Fruit fly (Drosophila melanogaster) whole organism, embryonic: ENCODE data around the gene CG34290.

ENCODE experiments used
- CG10543 ChIP-seq: fragments of 200-800 bp; sonication (Bioruptor generic); optimal IDR thresholded peaks from 3 replicates; lab custom pipeline; 2017; ENCODE audit warnings: missing biosample characterization, mild to moderate bottlenecking, missing genetic modification characterization, moderate library complexity
- CG11247 ChIP-seq: fragments of 200-800 bp; sonication (Bioruptor generic); IDR thresholded peaks from 2 replicates; pipeline ENCODE4 v1.3.6; 2022; ENCODE audit warnings: missing biosample characterization, missing genetic modification characterization
- CG11456 ChIP-seq: fragments of 200-800 bp; sonication (Bioruptor generic); IDR thresholded peaks from 3 replicates; pipeline ENCODE4 v1.3.6; 2022; ENCODE audit warnings: missing biosample characterization, missing genetic modification characterization
- CG11723 ChIP-seq: fragments of 200-800 bp; sonication (Bioruptor generic); optimal IDR thresholded peaks from 2 replicates; lab custom pipeline; 2017; ENCODE audit warnings: missing biosample characterization, mild to moderate bottlenecking, missing genetic modification characterization
- CG12155 ChIP-seq: fragments of 200-800 bp; sonication (Bioruptor generic); optimal IDR thresholded peaks from 3 replicates; lab custom pipeline; 2016; ENCODE audit warnings: missing biosample characterization, missing genetic modification characterization
- CG13424 ChIP-seq: fragments of 200-800 bp; sonication (Bioruptor generic); optimal IDR thresholded peaks from 2 replicates; lab custom pipeline; 2019; ENCODE audit warnings: missing biosample characterization, mild to moderate bottlenecking, missing genetic modification characterization, moderate library complexity
- CG14014 ChIP-seq: fragments of 200-800 bp; sonication (Bioruptor generic); IDR thresholded peaks from 2 replicates; pipeline ENCODE4 v1.3.6; 2022; ENCODE audit warnings: missing biosample characterization, missing genetic modification characterization
- CG14710 ChIP-seq: fragments of 200-800 bp; sonication (Bioruptor generic); optimal IDR thresholded peaks from 3 replicates; lab custom pipeline; 2019; ENCODE audit warnings: missing biosample characterization, mild to moderate bottlenecking, missing genetic modification characterization, moderate library complexity
- CG15073 ChIP-seq: fragments of 200-800 bp; sonication (Bioruptor generic); optimal IDR thresholded peaks from 2 replicates; lab custom pipeline; 2016; ENCODE audit warnings: missing biosample characterization, missing genetic modification characterization
- CG15696 ChIP-seq: fragments of 200-800 bp; sonication (Bioruptor generic); optimal IDR thresholded peaks from 2 replicates; lab custom pipeline; 2019; ENCODE audit warnings: missing biosample characterization, mild to moderate bottlenecking, missing genetic modification characterization, moderate library complexity
- CG17186 ChIP-seq: fragments of 200-800 bp; sonication (Bioruptor generic); optimal IDR thresholded peaks from 3 replicates; lab custom pipeline; 2017; ENCODE audit warnings: missing biosample characterization, missing genetic modification reagents, missing genetic modification characterization
- CG1792 ChIP-seq: fragments of 200-800 bp; sonication (Bioruptor generic); optimal IDR thresholded peaks from 2 replicates; lab custom pipeline; 2016; ENCODE audit warnings: missing biosample characterization, missing genetic modification characterization
- CG32767 ChIP-seq: fragments of 200-800 bp; sonication (Bioruptor generic); IDR thresholded peaks from 2 replicates; pipeline ENCODE4 v1.3.6; 2022; ENCODE audit warnings: missing biosample characterization, missing genetic modification characterization
- CG4707 ChIP-seq: fragments of 200-800 bp; sonication (Bioruptor generic); optimal IDR thresholded peaks from 2 replicates; lab custom pipeline; 2018; ENCODE audit warnings: missing biosample characterization, mild to moderate bottlenecking, missing genetic modification characterization, moderate library complexity
- CG6272 ChIP-seq: fragments of 200-800 bp; sonication (Bioruptor generic); IDR thresholded peaks from 2 replicates; pipeline ENCODE4 v1.3.6; 2022; ENCODE audit warnings: missing biosample characterization, missing genetic modification characterization
- CG6689 ChIP-seq: fragments of 200-800 bp; sonication (Bioruptor generic); IDR thresholded peaks from 2 replicates; pipeline ENCODE4 v1.3.6; 2022; ENCODE audit warnings: missing biosample characterization, missing genetic modification characterization
- CG8765 ChIP-seq: fragments of 200-800 bp; sonication (Bioruptor generic); IDR thresholded peaks from 2 replicates; pipeline ENCODE4 v1.3.6; 2022; ENCODE audit warnings: missing biosample characterization, missing genetic modification characterization
- CG8924 ChIP-seq: fragments of 200-800 bp; optimal IDR thresholded peaks from 3 replicates; lab custom pipeline; 2019; ENCODE audit warnings: missing biosample characterization, mild to moderate bottlenecking, missing genetic modification characterization, moderate library complexity
- Dip2 ChIP-seq: fragments of 200-800 bp; sonication (Bioruptor generic); IDR thresholded peaks from 2 replicates; pipeline ENCODE4 v1.3.6; 2022; ENCODE audit warnings: missing biosample characterization, missing genetic modification characterization
- Drgx ChIP-seq: fragments of 200-800 bp; sonication (Bioruptor generic); IDR thresholded peaks from 2 replicates; pipeline ENCODE4 v1.3.6; 2022; ENCODE audit warnings: missing biosample characterization, missing genetic modification characterization
- GATAe ChIP-seq: fragments of 200-800 bp; sonication (Bioruptor generic); conservative IDR thresholded peaks from 2 replicates; pipeline ENCODE4 v1.3.6; 2022; ENCODE audit warnings: missing biosample characterization, missing genetic modification characterization
- H2.0 ChIP-seq: fragments of 200-800 bp; sonication (Bioruptor generic); IDR thresholded peaks from 2 replicates; pipeline ENCODE4 v1.3.6; 2022; ENCODE audit warnings: missing biosample characterization, missing genetic modification characterization
- HLH4C ChIP-seq: fragments of 200-800 bp; sonication (Bioruptor generic); IDR thresholded peaks from 3 replicates; pipeline ENCODE4 v1.3.6; 2022; ENCODE audit warnings: missing biosample characterization, missing genetic modification characterization; ENCODE audit not compliant: partially characterized antibody
- HmgD ChIP-seq: fragments of 200-800 bp; sonication (Bioruptor generic); optimal IDR thresholded peaks from 3 replicates; lab custom pipeline; 2016; ENCODE audit warnings: missing biosample characterization, missing genetic modification characterization
- Hmx ChIP-seq: fragments of 200-800 bp; sonication (Bioruptor generic); optimal IDR thresholded peaks from 2 replicates; lab custom pipeline; 2016; ENCODE audit warnings: missing biosample characterization, missing genetic modification characterization
- Hsf ChIP-seq: fragments of 200-800 bp; sonication (Bioruptor generic); optimal IDR thresholded peaks from 3 replicates; lab custom pipeline; 2016; ENCODE audit warnings: missing biosample characterization, missing genetic modification characterization
- NFAT ChIP-seq: fragments of 200-800 bp; sonication (Bioruptor generic); IDR thresholded peaks from 2 replicates; pipeline ENCODE4 v1.3.6; 2022; ENCODE audit warnings: missing biosample characterization, missing genetic modification characterization
- Oaz ChIP-seq: fragments of 200-800 bp; sonication (Bioruptor generic); IDR thresholded peaks from 2 replicates; pipeline ENCODE4 v1.3.6; 2022; ENCODE audit warnings: missing biosample characterization, missing genetic modification characterization
- Opbp ChIP-seq: fragments of 200-800 bp; sonication (Bioruptor generic); IDR thresholded peaks from 3 replicates; pipeline ENCODE4 v1.3.6; 2022; ENCODE audit warnings: missing biosample characterization, missing genetic modification characterization; ENCODE audit not compliant: partially characterized antibody
- Poxn ChIP-seq: fragments of 200-800 bp; sonication (Bioruptor generic); IDR thresholded peaks from 2 replicates; pipeline ENCODE4 v1.3.6; 2022; ENCODE audit warnings: missing biosample characterization, missing genetic modification characterization
- bowl ChIP-seq: fragments of 200-800 bp; sonication (Bioruptor generic); IDR thresholded peaks from 2 replicates; pipeline ENCODE4 v1.3.6; 2022; ENCODE audit warnings: missing biosample characterization, missing genetic modification characterization
- chm ChIP-seq: fragments of 200-800 bp; sonication (Bioruptor generic); IDR thresholded peaks from 2 replicates; pipeline ENCODE4 v1.3.6; 2022; ENCODE audit warnings: missing biosample characterization, missing genetic modification characterization
- crol ChIP-seq: fragments of 200-800 bp; sonication (Bioruptor generic); IDR thresholded peaks from 2 replicates; pipeline ENCODE4 v1.3.6; 2022; ENCODE audit warnings: missing biosample characterization, missing genetic modification characterization
- crp ChIP-seq, 2 experiments: fragments of 200-800 bp; sonication (Bioruptor generic); optimal IDR thresholded peaks; 2 replicates in 1 of 2; 3 replicates in 1 of 2; lab custom pipeline; 2017; ENCODE audit warnings: missing biosample characterization in 2 of 2, missing genetic modification characterization in 2 of 2, mild to moderate bottlenecking in 1 of 2, moderate library complexity in 1 of 2
- fd3F ChIP-seq: fragments of 200-800 bp; sonication (Bioruptor generic); optimal IDR thresholded peaks from 2 replicates; lab custom pipeline; 2018; ENCODE audit warnings: missing biosample characterization, mild to moderate bottlenecking, missing genetic modification characterization, moderate library complexity
- ind ChIP-seq: fragments of 200-800 bp; sonication (Bioruptor generic); optimal IDR thresholded peaks from 3 replicates; lab custom pipeline; 2016; ENCODE audit warnings: missing biosample characterization, missing genetic modification characterization
- nmo ChIP-seq: fragments of 200-800 bp; sonication (Bioruptor generic); optimal IDR thresholded peaks from 2 replicates; lab custom pipeline; 2018; ENCODE audit warnings: missing biosample characterization, mild to moderate bottlenecking, missing genetic modification characterization, moderate library complexity
- pho ChIP-seq: fragments of 200-800 bp; sonication (Bioruptor generic); optimal IDR thresholded peaks from 2 replicates; lab custom pipeline; 2016; ENCODE audit warnings: missing biosample characterization, missing genetic modification characterization
- pzg ChIP-seq: fragments of 200-800 bp; sonication (Bioruptor generic); optimal IDR thresholded peaks from 3 replicates; lab custom pipeline; 2018; ENCODE audit warnings: missing biosample characterization, mild to moderate bottlenecking, missing genetic modification characterization, moderate library complexity
- ranshi ChIP-seq: fragments of 200-800 bp; sonication (Bioruptor generic); IDR thresholded peaks from 2 replicates; pipeline ENCODE4 v1.3.6; 2022; ENCODE audit warnings: missing biosample characterization, missing genetic modification characterization
- repo ChIP-seq: fragments of 200-800 bp; sonication (Bioruptor generic); optimal IDR thresholded peaks from 2 replicates; lab custom pipeline; 2016; ENCODE audit warnings: missing biosample characterization, missing genetic modification characterization
- rib ChIP-seq: fragments of 200-800 bp; sonication (Bioruptor generic); IDR thresholded peaks from 2 replicates; pipeline ENCODE4 v1.3.6; 2022; ENCODE audit warnings: missing biosample characterization, missing genetic modification characterization
- sens ChIP-seq: fragments of 200-800 bp; sonication (Bioruptor generic); peaks from one replicate; lab custom pipeline; 2016; ENCODE audit warnings: missing biosample characterization, missing genetic modification characterization
- slou ChIP-seq: fragments of 200-800 bp; sonication (Bioruptor generic); optimal IDR thresholded peaks from 3 replicates; lab custom pipeline; 2016; ENCODE audit warnings: missing biosample characterization, missing genetic modification characterization
- sqz ChIP-seq: fragments of 200-800 bp; sonication (Bioruptor generic); optimal IDR thresholded peaks from 3 replicates; lab custom pipeline; 2018; ENCODE audit warnings: missing biosample characterization, mild to moderate bottlenecking, missing genetic modification characterization
- vnd ChIP-seq: fragments of 200-800 bp; sonication (Bioruptor generic); IDR thresholded peaks from 3 replicates; pipeline ENCODE4 v1.3.6; 2022; ENCODE audit warnings: missing biosample characterization, missing genetic modification characterization; ENCODE audit not compliant: partially characterized antibody
- vvl ChIP-seq: fragments of 200-800 bp; sonication (Bioruptor generic); IDR thresholded peaks from 2 replicates; pipeline ENCODE4 v1.3.6; 2022; ENCODE audit warnings: missing biosample characterization, missing genetic modification characterization
- zfh1 ChIP-seq: fragments of 200-800 bp; sonication (Bioruptor generic); IDR thresholded peaks from 3 replicates; pipeline ENCODE4 v1.3.6; 2022; ENCODE audit warnings: missing biosample characterization, missing genetic modification characterization
- zfh2 ChIP-seq: fragments of 200-800 bp; sonication (Bioruptor generic); optimal IDR thresholded peaks from 2 replicates; lab custom pipeline; 2016; ENCODE audit warnings: missing biosample characterization, missing genetic modification characterization

The CG34290 gene

DNA sequence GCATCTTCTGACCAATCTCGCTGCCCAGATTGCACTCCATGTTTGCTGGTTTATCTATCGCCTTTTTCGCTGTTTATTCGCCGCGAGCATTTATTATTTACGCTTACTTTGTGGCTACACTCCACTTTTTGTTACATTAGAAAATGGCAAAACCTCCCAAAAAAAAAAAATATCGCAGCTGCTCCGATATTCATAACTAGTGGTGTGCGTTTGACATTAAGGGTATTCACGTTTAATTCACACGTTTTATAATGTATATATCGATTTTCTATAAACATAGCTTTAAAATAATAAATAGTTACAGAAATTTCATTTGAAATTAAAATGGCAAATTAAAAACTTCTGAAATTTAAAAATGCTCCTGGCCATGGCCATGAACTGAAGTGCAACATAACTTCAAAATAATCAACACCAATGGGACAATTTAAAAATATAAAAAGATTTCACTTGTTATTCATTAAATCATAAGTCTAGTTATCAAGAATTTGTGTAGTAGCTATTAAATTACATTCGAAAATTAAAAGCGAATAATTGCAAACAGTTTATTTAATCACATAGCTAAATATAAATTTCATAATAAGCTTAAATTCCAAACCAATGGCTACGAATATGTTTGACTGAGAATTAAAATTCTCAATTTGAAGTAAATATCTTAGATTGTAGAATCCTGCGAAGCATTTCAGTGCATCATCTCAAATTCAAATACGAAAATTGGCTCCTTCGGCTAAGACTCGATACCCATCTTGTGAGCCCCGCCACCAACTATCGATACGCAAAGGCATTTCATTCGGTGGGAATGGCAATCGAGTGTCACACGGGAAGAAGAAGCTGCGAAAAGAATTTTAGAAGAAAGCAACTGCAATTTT is 28.8 kb upstream of the CG34290 start, which contains the start of the genes Nab2 and BRWD3 (continued):
- TF ChIP-seq CG13424 (tag; lab: Kevin White, UChicago) = peak; percentile 57
- peak; percentile 69 for TF ChIP-seq NFAT (GFP tag; lab: Robert Waterston, UW)
- TF ChIP-seq CG11247 (GFP tag; lab: Robert Waterston, UW) = peak; percentile 34; the same call in 1 of the 2 replicates
- peak; percentile 85 for TF ChIP-seq Opbp
- peak; percentile 50 for TF ChIP-seq sqz (GFP tag; lab: Kevin White, UChicago)
- TF ChIP-seq crp (GFP tag; optimal IDR thresholded peaks at IDR 0.05; lab: Kevin White, UChicago) = peak in 1 of 2 experiments; percentile 24
- TF ChIP-seq CG11723 (GFP tag; lab: Kevin White, UChicago) = no peak
- no peak for TF ChIP-seq repo
- TF ChIP-seq CG32767 (GFP tag; lab: Robert Waterston, UW) = 0 out of 2 replicates have a peak, but pooled peaks have one; percentile 25
- TF ChIP-seq Oaz = peak; percentile 30; the same call in 1 of the 2 replicates
- 0 out of 2 replicates have a peak, but pooled peaks have one; percentile 6 for TF ChIP-seq CG6272
- TF ChIP-seq Hsf (GFP tag; lab: Kevin White, UChicago) = peak; percentile 61
- peak; percentile 62 for TF ChIP-seq pzg (GFP tag; lab: Kevin White, UChicago)
- 0 out of 3 replicates have a peak, but pooled peaks have one; percentile 37 for TF ChIP-seq zfh1 (GFP tag; lab: Robert Waterston, UW)
- TF ChIP-seq vvl (GFP tag; lab: Robert Waterston, UW) = peak; percentile 66
- TF ChIP-seq slou (GFP tag; lab: Kevin White, UChicago) = no peak
- peak; percentile 51; the same call in 1 of the 2 replicates for TF ChIP-seq CG14014 (GFP tag; lab: Robert Waterston, UW)
- TF ChIP-seq Drgx (GFP tag; lab: Robert Waterston, UW) = no peak
- TF ChIP-seq zfh2 (GFP tag; lab: Kevin White, UChicago) = peak; percentile 25
- no peak for TF ChIP-seq crol (GFP tag; lab: Robert Waterston, UW)
- TF ChIP-seq CG8765 (GFP tag; lab: Robert Waterston, UW) = 0 out of 2 replicates have a peak, but pooled peaks have one; percentile 28
- peak; percentile 43 for TF ChIP-seq HLH4C (GFP tag; lab: Robert Waterston, UW)
- TF ChIP-seq fd3F (GFP tag; lab: Kevin White, UChicago) = peak; percentile 22
- no peak for TF ChIP-seq Hmx
- TF ChIP-seq CG17186 (GFP tag; lab: Kevin White, UChicago) = no peak
- no peak for TF ChIP-seq CG4707 (GFP tag; lab: Kevin White, UChicago)
- TF ChIP-seq CG15696 (tag; lab: Kevin White, UChicago) = peak; percentile 28
- no peak for TF ChIP-seq rib (GFP tag; lab: Robert Waterston, UW)
- TF ChIP-seq Dip2 (GFP tag; lab: Robert Waterston, UW) = no peak
- peak; percentile 38 for TF ChIP-seq CG10543 (GFP tag; lab: Kevin White, UChicago)
- TF ChIP-seq bowl = no peak
- TF ChIP-seq vnd (GFP tag; lab: Robert Waterston, UW) = peak; percentile 57
- peak; percentile 27 for TF ChIP-seq HmgD
- no peak for TF ChIP-seq Poxn
- TF ChIP-seq H2.0 = 0 out of 2 replicates have a peak, but pooled peaks have one; percentile 10
- peak; percentile 64 for TF ChIP-seq CG14710
- 0 out of 2 replicates have a peak, but pooled peaks have one; percentile 4 for TF ChIP-seq CG6689 (GFP tag; lab: Robert Waterston, UW)
- TF ChIP-seq CG11456 = peak; percentile 51; the same call in 2 of the 3 replicates
- TF ChIP-seq pho (GFP tag; lab: Kevin White, UChicago) = peak; percentile 1
- no peak for TF ChIP-seq chm
- TF ChIP-seq CG8924 (tag; lab: Kevin White, UChicago) = peak; percentile 42
- TF ChIP-seq GATAe (GFP tag; lab: Robert Waterston, UW) = no peak
- peak; percentile 39 for TF ChIP-seq CG12155 (GFP tag; lab: Kevin White, UChicago)
- TF ChIP-seq ranshi (GFP tag; lab: Robert Waterston, UW) = peak; percentile 37; the same call in 1 of the 2 replicates
- TF ChIP-seq sens = peak; percentile 84
- TF ChIP-seq ind (GFP tag; lab: Kevin White, UChicago) = peak; percentile 43
- no peak for TF ChIP-seq CG1792 (GFP tag; lab: Kevin White, UChicago)
- peak; percentile 70 for TF ChIP-seq nmo (GFP tag; lab: Kevin White, UChicago)
- TF ChIP-seq CG15073 (GFP tag; lab: Kevin White, UChicago) = no peak
